Worm (Caenorhabditis elegans): ENCODE data around the gene insc-1.

DNA sequence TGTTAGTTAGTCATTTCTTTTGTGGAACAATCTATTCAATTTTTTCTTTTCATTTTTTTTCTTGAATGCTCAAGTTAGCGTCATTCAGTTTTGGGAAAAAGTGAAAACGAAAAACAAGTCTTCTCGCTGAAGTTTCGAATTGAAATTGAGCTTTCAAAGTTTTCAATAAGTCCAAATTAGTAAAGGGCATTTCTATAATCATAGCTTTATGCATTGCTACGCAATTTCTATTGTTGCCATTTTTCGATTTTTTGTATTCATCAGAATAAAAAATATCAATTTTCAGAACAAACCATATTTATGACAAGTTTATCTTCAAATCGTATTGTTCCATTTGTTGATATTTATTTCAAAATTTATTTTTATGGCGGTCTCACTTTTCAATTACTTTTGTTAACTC lies 49.5 kb downstream of the insc-1 start, which contains the start of gene srd-55:
- TF ChIP-seq flt-1 (GFP tag; IDR thresholded peaks at IDR 0.05) (no peak), ref-1 (GFP tag; conservative IDR thresholded peaks at IDR 0.05) (no peak), ztf-29 (GFP tag; IDR thresholded peaks at IDR 0.05) (no peak), tab-1 (GFP tag; IDR thresholded peaks at IDR 0.05) (no peak), med-1 (GFP tag; optimal IDR thresholded peaks at IDR 0.05; ENCODE audit: insufficient read depth) (no peak), ztf-23 (GFP tag; IDR thresholded peaks at IDR 0.05) (no peak), klf-2 (GFP tag; conservative IDR thresholded peaks at IDR 0.05) (no peak)

All from whole organism, midembryonic.